Worm (Caenorhabditis elegans) whole organism, young adult: ENCODE data around the gene F08G2.4.

Experiments used
- C06A6.2 ChIP-seq: fragments of 200-800 bp; sonication (Bioruptor generic); conservative IDR thresholded peaks from 2 replicates; pipeline ENCODE4 v1.3.6; 2022; ENCODE audit warnings: missing genetic modification characterization, missing compliant biosample characterization
- Y67H2A.10 ChIP-seq: fragments of 200-800 bp; sonication (Bioruptor generic); conservative IDR thresholded peaks from 2 replicates; pipeline ENCODE4 v1.3.6; 2022; ENCODE audit warnings: missing genetic modification reagents, missing genetic modification characterization, missing compliant biosample characterization
- attf-6 ChIP-seq: fragments of 200-800 bp; sonication (Bioruptor generic); IDR thresholded peaks from 2 replicates; pipeline ENCODE4 v1.3.6; 2022; ENCODE audit warnings: missing genetic modification reagents, missing genetic modification characterization, missing compliant biosample characterization
- dox-1 ChIP-seq: fragments of 200-800 bp; sonication (Bioruptor generic); IDR thresholded peaks from 2 replicates; pipeline ENCODE4 v1.3.6; 2022; ENCODE audit warnings: missing genetic modification reagents, missing genetic modification characterization, missing compliant biosample characterization
- dpff-1 ChIP-seq: sonication (generic microtip); optimal IDR thresholded peaks from 2 replicates; lab custom pipeline; 2017; ENCODE audit warnings: mild to moderate bottlenecking, missing genetic modification characterization, missing compliant biosample characterization
- lin-54 ChIP-seq: fragments of 200-800 bp; sonication (Bioruptor generic); optimal IDR thresholded peaks from 2 replicates; lab custom pipeline; 2018; ENCODE audit warnings: mild to moderate bottlenecking, missing genetic modification characterization, missing compliant biosample characterization
- madf-3 ChIP-seq: fragments of 200-800 bp; sonication (Bioruptor generic); IDR thresholded peaks from 2 replicates; pipeline ENCODE4 v1.3.6; 2022; ENCODE audit warnings: missing genetic modification reagents, missing genetic modification characterization, missing compliant biosample characterization
- madf-8 ChIP-seq: fragments of 200-800 bp; sonication (Bioruptor generic); conservative IDR thresholded peaks from 2 replicates; pipeline ENCODE4 v1.3.6; 2022; ENCODE audit warnings: missing genetic modification reagents, missing genetic modification characterization, missing compliant biosample characterization
- mes-4 ChIP-seq: sonication (generic microtip); optimal IDR thresholded peaks from 2 replicates; lab custom pipeline; 2016; ENCODE audit warnings: missing genotype, missing genetic modification characterization, missing compliant biosample characterization
- nhr-90 ChIP-seq: sonication (generic microtip); optimal IDR thresholded peaks from 2 replicates; lab custom pipeline; 2016; ENCODE audit warnings: missing genotype, mild to moderate bottlenecking, missing genetic modification characterization, missing compliant biosample characterization
- pha-4 ChIP-seq: fragments of 150-350 bp; sonication (generic microtip); optimal IDR thresholded peaks from 2 replicates; lab custom pipeline; 2014; ENCODE audit warnings: missing biosample characterization, missing genetic modification reagents, missing genetic modification characterization
- ztf-26 ChIP-seq: sonication (generic microtip); optimal IDR thresholded peaks from 2 replicates; lab custom pipeline; 2017; ENCODE audit warnings: missing genetic modification characterization, missing compliant biosample characterization

DNA sequence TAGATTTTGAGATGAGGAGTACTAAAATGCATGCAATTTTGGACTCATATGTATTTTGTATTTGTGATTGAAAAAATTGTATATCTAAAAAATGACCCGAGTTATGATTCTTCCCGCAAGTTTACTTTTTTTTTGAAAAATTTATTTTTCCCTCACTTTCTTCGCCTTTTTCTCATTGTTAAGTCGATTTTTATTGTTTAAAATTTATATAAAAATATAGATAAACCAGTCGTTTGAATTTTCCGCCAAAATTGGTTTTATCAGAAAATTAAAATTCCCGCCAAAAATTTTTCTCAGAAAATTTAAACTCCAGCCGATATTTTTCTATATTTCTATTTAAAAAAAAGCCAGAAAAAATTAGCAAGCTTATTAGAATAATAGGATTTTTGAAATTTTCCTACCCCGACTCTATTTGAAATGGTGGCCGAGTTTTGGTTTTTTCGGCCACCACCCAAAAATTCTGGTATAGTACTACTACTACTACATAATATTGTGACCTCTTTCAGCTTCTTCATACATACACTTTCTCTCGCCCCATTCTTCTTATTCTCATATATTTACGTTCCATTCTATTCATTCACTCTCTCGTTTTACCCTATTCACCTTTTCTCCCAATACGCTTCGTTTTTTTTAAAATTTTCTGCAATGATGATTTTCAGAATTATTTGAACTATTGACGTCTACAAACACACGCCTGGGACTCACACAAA, 38.7 kb upstream of the F08G2.4 start, which contains the start of gene ZK131.11:
- TF ChIP-seq C06A6.2 (GFP tag; lab: Robert Waterston, UW) (no peak), madf-3 (GFP tag; lab: Robert Waterston, UW) (no peak), pha-4 (no peak), ztf-26 (no peak), dox-1 (GFP tag; lab: Robert Waterston, UW) (no peak), Y67H2A.10 (GFP tag; lab: Robert Waterston, UW) (no peak), nhr-90 (tag; lab: Kevin White, UChicago) (no peak), lin-54 (GFP tag; lab: Kevin White, UChicago) (no peak), mes-4 (tag; lab: Kevin White, UChicago) (no peak), madf-8 (GFP tag; lab: Robert Waterston, UW) (no peak), attf-6 (GFP tag; lab: Robert Waterston, UW) (no peak), dpff-1 (no peak)
